Worm (Caenorhabditis elegans) whole organism, L1 larva: Measurements from ENCODE around the gene R11G1.11.

Experiments used
- C16A3.4 ChIP-seq: fragments of 150-350 bp; optimal IDR thresholded peaks from 2 replicates; lab custom pipeline; 2014; ENCODE audit warnings: missing biosample characterization, missing genetic modification characterization
- C34B4.2 ChIP-seq: sonication (generic microtip); optimal IDR thresholded peaks from 2 replicates; lab custom pipeline; 2017; ENCODE audit warnings: mild to moderate bottlenecking, missing genetic modification characterization, missing compliant biosample characterization
- alr-1 ChIP-seq: fragments of 200-800 bp; sonication (Bioruptor generic); optimal IDR thresholded peaks from 2 replicates; lab custom pipeline; 2018; ENCODE audit warnings: borderline replicate concordance, mild to moderate bottlenecking, missing genetic modification characterization, missing compliant biosample characterization
- aly-2 ChIP-seq: fragments of 150-350 bp; optimal IDR thresholded peaks from 2 replicates; lab custom pipeline; 2014; ENCODE audit warnings: missing biosample characterization, missing genetic modification characterization
- ceh-8 ChIP-seq: fragments of 200-800 bp; sonication (Bioruptor generic); optimal IDR thresholded peaks from 2 replicates; lab custom pipeline; 2018; ENCODE audit warnings: mild to moderate bottlenecking, missing genetic modification characterization, moderate library complexity, missing compliant biosample characterization
- ceh-88 ChIP-seq: fragments of 200-800 bp; sonication (Bioruptor generic); IDR thresholded peaks from 2 replicates; pipeline ENCODE4 v1.3.6; 2022; ENCODE audit warnings: missing genetic modification characterization, missing compliant biosample characterization
- dsc-1 ChIP-seq: sonication (generic microtip); optimal IDR thresholded peaks from 2 replicates; lab custom pipeline; 2016; ENCODE audit warnings: mild to moderate bottlenecking, missing genetic modification characterization, missing compliant biosample characterization
- efl-3 ChIP-seq: fragments of 200-800 bp; sonication (Bioruptor generic); optimal IDR thresholded peaks from 2 replicates; lab custom pipeline; 2018; ENCODE audit warnings: mild to moderate bottlenecking, missing genetic modification characterization, missing compliant biosample characterization
- egl-27 ChIP-seq, 2 experiments: fragments of 150-350 bp in 1 of 2; sonication (generic microtip); optimal IDR thresholded peaks; 3 replicates each; lab custom pipeline; 2017 to 2018; ENCODE audit warnings: missing biosample characterization in 2 of 2, missing genetic modification characterization in 2 of 2, missing genetic modification reagents in 2 of 2
- elt-2 ChIP-seq: sonication (generic microtip); optimal IDR thresholded peaks from 2 replicates; lab custom pipeline; 2016; ENCODE audit warnings: missing genetic modification characterization, mild to moderate bottlenecking, inconsistent platforms, missing compliant biosample characterization, missing genetic modification reagents
- elt-3 ChIP-seq, 6 experiments: fragments of 150-350 bp in 1 of 6; sonication (generic microtip); optimal IDR thresholded peaks; 2 replicates each; lab custom pipeline; 2017 to 2018; ENCODE audit warnings: missing biosample characterization in 6 of 6, missing genetic modification characterization in 6 of 6, inconsistent platforms in 1 of 6
- ets-5 ChIP-seq: fragments of 200-800 bp; sonication (Bioruptor generic); IDR thresholded peaks from 2 replicates; pipeline ENCODE4 v1.3.6; 2022; ENCODE audit warnings: missing genetic modification characterization, missing compliant biosample characterization
- fkh-8 ChIP-seq: sonication (generic microtip); optimal IDR thresholded peaks from 2 replicates; lab custom pipeline; 2016; ENCODE audit warnings: mild to moderate bottlenecking, missing genetic modification characterization, missing compliant biosample characterization
- fos-1 ChIP-seq: fragments of 150-350 bp; optimal IDR thresholded peaks from 2 replicates; lab custom pipeline; 2014; ENCODE audit warnings: missing biosample characterization, missing genetic modification characterization
- grh-1 ChIP-seq: fragments of 200-800 bp; sonication (Bioruptor generic); IDR thresholded peaks from 2 replicates; pipeline ENCODE4 v1.3.6; 2022; ENCODE audit warnings: missing genetic modification reagents, missing genetic modification characterization, missing compliant biosample characterization
- hlh-4 ChIP-seq: sonication (generic microtip); optimal IDR thresholded peaks from 2 replicates; lab custom pipeline; 2016; ENCODE audit warnings: mild to moderate bottlenecking, missing genetic modification characterization, missing compliant biosample characterization
- jun-1 ChIP-seq: fragments of 150-350 bp; optimal IDR thresholded peaks from 2 replicates; lab custom pipeline; 2014; ENCODE audit warnings: missing biosample characterization, missing genetic modification reagents, missing genetic modification characterization
- lin-14 ChIP-seq: fragments of 200-800 bp; sonication (Bioruptor generic); optimal IDR thresholded peaks from 2 replicates; lab custom pipeline; 2018; ENCODE audit warnings: mild to moderate bottlenecking, missing genetic modification characterization, moderate library complexity, missing compliant biosample characterization
- lin-15B ChIP-seq: fragments of 150-350 bp; sonication (generic microtip); optimal IDR thresholded peaks from 3 replicates; lab custom pipeline; 2014; ENCODE audit warnings: missing biosample characterization, missing genetic modification characterization
- lin-39 ChIP-seq: fragments of 150-350 bp; optimal IDR thresholded peaks from 2 replicates; lab custom pipeline; 2014; ENCODE audit warnings: missing biosample characterization, missing genetic modification reagents, missing genetic modification characterization
- lir-3 ChIP-seq: sonication (generic microtip); optimal IDR thresholded peaks from 2 replicates; lab custom pipeline; 2016; ENCODE audit warnings: mild to moderate bottlenecking, missing genetic modification characterization, moderate library complexity, missing compliant biosample characterization; ENCODE audit not compliant: poor library complexity
- lsy-2 ChIP-seq, 2 experiments: fragments of 150-350 bp; optimal IDR thresholded peaks; 2 replicates each; lab custom pipeline; 2014; ENCODE audit warnings: missing biosample characterization in 2 of 2, missing genetic modification characterization in 2 of 2
- mab-9 ChIP-seq: fragments of 200-800 bp; sonication (Bioruptor generic); IDR thresholded peaks from 2 replicates; pipeline ENCODE4 v1.3.6; 2022; ENCODE audit warnings: missing genetic modification reagents, missing genetic modification characterization, missing compliant biosample characterization
- mdl-1 ChIP-seq, 2 experiments: fragments of 150-350 bp; optimal IDR thresholded peaks; 2 replicates each; lab custom pipeline; 2014 to 2017; ENCODE audit warnings: missing biosample characterization in 2 of 2, missing genetic modification characterization in 2 of 2, inconsistent platforms in 1 of 2
- mef-2 ChIP-seq: fragments of 150-350 bp; optimal IDR thresholded peaks from 2 replicates; lab custom pipeline; 2014; ENCODE audit warnings: missing biosample characterization, missing genetic modification characterization
- nhr-28 ChIP-seq: fragments of 150-350 bp; optimal IDR thresholded peaks from 2 replicates; lab custom pipeline; 2014; ENCODE audit warnings: missing biosample characterization, missing genetic modification characterization
- nhr-47 ChIP-seq: sonication (generic microtip); optimal IDR thresholded peaks from 2 replicates; lab custom pipeline; 2016; ENCODE audit warnings: mild to moderate bottlenecking, missing genetic modification characterization, moderate library complexity, missing compliant biosample characterization
- nhr-71 ChIP-seq: sonication (generic microtip); optimal IDR thresholded peaks from 2 replicates; lab custom pipeline; 2016; ENCODE audit warnings: mild to moderate bottlenecking, missing genetic modification characterization, moderate library complexity, missing compliant biosample characterization
- nhr-76 ChIP-seq: sonication (generic microtip); optimal IDR thresholded peaks from 2 replicates; lab custom pipeline; 2017; ENCODE audit warnings: missing biosample characterization, missing genetic modification characterization
- nhr-77 ChIP-seq: fragments of 150-350 bp; optimal IDR thresholded peaks from 2 replicates; lab custom pipeline; 2014; ENCODE audit warnings: missing biosample characterization, missing genetic modification characterization
- nhr-85 ChIP-seq: sonication (generic microtip); peaks from one replicate; lab custom pipeline; 2016; ENCODE audit warnings: missing genetic modification characterization, inconsistent platforms, missing compliant biosample characterization
- nhr-90 ChIP-seq: sonication (generic microtip); optimal IDR thresholded peaks from 2 replicates; lab custom pipeline; 2016; ENCODE audit warnings: mild to moderate bottlenecking, missing genetic modification characterization, missing compliant biosample characterization; ENCODE audit not compliant: poor library complexity
- pax-3 ChIP-seq: fragments of 200-800 bp; sonication (Bioruptor generic); optimal IDR thresholded peaks from 2 replicates; lab custom pipeline; 2018; ENCODE audit warnings: mild to moderate bottlenecking, missing genetic modification characterization, moderate library complexity, missing compliant biosample characterization
- swsn-7 ChIP-seq: sonication (generic microtip); optimal IDR thresholded peaks from 2 replicates; lab custom pipeline; 2016; ENCODE audit warnings: missing genetic modification characterization, missing compliant biosample characterization
- tbx-2 ChIP-seq: sonication (generic microtip); optimal IDR thresholded peaks from 2 replicates; lab custom pipeline; 2016; ENCODE audit warnings: missing genetic modification characterization, missing compliant biosample characterization
- tlp-1 ChIP-seq: fragments of 150-350 bp; optimal IDR thresholded peaks from 2 replicates; lab custom pipeline; 2014; ENCODE audit warnings: missing biosample characterization, missing genetic modification characterization
- unc-130 ChIP-seq: fragments of 150-350 bp; optimal IDR thresholded peaks from 2 replicates; lab custom pipeline; 2017; ENCODE audit warnings: missing biosample characterization, missing genetic modification characterization, inconsistent platforms
- unc-62 ChIP-seq: fragments of 150-350 bp; optimal IDR thresholded peaks from 2 replicates; lab custom pipeline; 2014; ENCODE audit warnings: missing biosample characterization, missing genetic modification reagents, missing genetic modification characterization
- unc-98 ChIP-seq: fragments of 200-800 bp; sonication (Bioruptor generic); IDR thresholded peaks from 2 replicates; pipeline ENCODE4 v1.3.6; 2022; ENCODE audit warnings: missing genetic modification characterization, missing compliant biosample characterization
- vab-15 ChIP-seq: sonication (generic microtip); optimal IDR thresholded peaks from 2 replicates; lab custom pipeline; 2017; ENCODE audit warnings: missing genotype, mild to moderate bottlenecking, missing genetic modification characterization, missing compliant biosample characterization
- zip-4 ChIP-seq: fragments of 200-800 bp; sonication (Bioruptor generic); optimal IDR thresholded peaks from 2 replicates; lab custom pipeline; 2018; ENCODE audit warnings: mild to moderate bottlenecking, missing genetic modification characterization, moderate library complexity, missing compliant biosample characterization
- ztf-11 ChIP-seq, 2 experiments: sonication (generic microtip); optimal IDR thresholded peaks; 2 replicates each; lab custom pipeline; 2016 to 2017; ENCODE audit warnings: missing genetic modification characterization in 2 of 2, missing biosample characterization in 1 of 2, missing compliant biosample characterization in 1 of 2
- ztf-4 ChIP-seq: fragments of 150-350 bp; optimal IDR thresholded peaks from 2 replicates; lab custom pipeline; 2014; ENCODE audit warnings: missing biosample characterization, missing genetic modification characterization

R11G1.11 gene

ce11 chrX:3605727-3606126 is 49.0 kb upstream of the R11G1.11 start, which contains the start of gene C18B2.4 (continued):
- TF ChIP-seq elt-2 (tag; lab: Kevin White, UChicago) (peak; percentile 36), lsy-2 (tag; optimal IDR thresholded peaks at IDR 0.05; lab: Kevin White, UChicago) (peak; percentile 25 to 74), alr-1 (tag; lab: Kevin White, UChicago) (no peak), unc-62 (no peak), lin-14 (peak; percentile 93), zip-4 (GFP tag; lab: Kevin White, UChicago) (peak; percentile 51), fkh-8 (peak; percentile 74), C34B4.2 (tag; lab: Kevin White, UChicago) (no peak), dsc-1 (peak; percentile 45), elt-3 (tag; optimal IDR thresholded peaks at IDR 0.05; lab: Kevin White, UChicago) (peak in 1 of 6 experiments; percentile 1), mab-9 (no peak), nhr-71 (tag; lab: Kevin White, UChicago) (peak; percentile 81), efl-3 (no peak), unc-130 (no peak), lin-39 (tag; lab: Kevin White, UChicago) (no peak), ztf-11 (tag; optimal IDR thresholded peaks at IDR 0.05; lab: Kevin White, UChicago) (peak in 1 of 2 experiments; percentile 4), nhr-85 (no peak), mef-2 (no peak), lin-15B (tag; lab: Kevin White, UChicago) (peak; percentile 43), tbx-2 (peak; percentile 69), pax-3 (tag; lab: Kevin White, UChicago) (no peak), ceh-88 (GFP tag; lab: Robert Waterston, UW) (no peak), grh-1 (no peak), aly-2 (tag; lab: Kevin White, UChicago) (no peak), swsn-7 (tag; lab: Kevin White, UChicago) (peak; percentile 40), lir-3 (tag; lab: Kevin White, UChicago) (no peak), fos-1 (peak; percentile 57), ceh-8 (GFP tag; lab: Kevin White, UChicago) (no peak), mdl-1 (tag; optimal IDR thresholded peaks at IDR 0.05; lab: Kevin White, UChicago) (peak in 1 of 2 experiments; percentile 75), nhr-90 (no peak), nhr-76 (no peak), ets-5 (GFP tag; lab: Robert Waterston, UW) (no peak), nhr-47 (tag; lab: Kevin White, UChicago) (peak; percentile 68), C16A3.4 (tag; lab: Kevin White, UChicago) (peak; percentile 80), jun-1 (tag; lab: Kevin White, UChicago) (peak; percentile 77), nhr-77 (tag; lab: Kevin White, UChicago) (peak; percentile 66), unc-98 (no peak), hlh-4 (tag; lab: Kevin White, UChicago) (no peak)

ce11 chrX:3610442-3610841 is 44.3 kb upstream of the R11G1.11 start:
- TF ChIP-seq egl-27 (tag; optimal IDR thresholded peaks at IDR 0.05; lab: Kevin White, UChicago) (no peak), ztf-4 (tag; lab: Kevin White, UChicago) (no peak), C16A3.4 (tag; lab: Kevin White, UChicago) (no peak), tlp-1 (no peak), ceh-88 (GFP tag; lab: Robert Waterston, UW) (no peak), swsn-7 (tag; lab: Kevin White, UChicago) (no peak), unc-130 (no peak), vab-15 (tag; lab: Kevin White, UChicago) (no peak), nhr-28 (no peak), unc-98 (no peak)
- TF ChIP-seq, all 84 proteins: peak for 0
